Fruit fly (Drosophila melanogaster): Measurements from ENCODE around the gene CG7330.

DNA sequence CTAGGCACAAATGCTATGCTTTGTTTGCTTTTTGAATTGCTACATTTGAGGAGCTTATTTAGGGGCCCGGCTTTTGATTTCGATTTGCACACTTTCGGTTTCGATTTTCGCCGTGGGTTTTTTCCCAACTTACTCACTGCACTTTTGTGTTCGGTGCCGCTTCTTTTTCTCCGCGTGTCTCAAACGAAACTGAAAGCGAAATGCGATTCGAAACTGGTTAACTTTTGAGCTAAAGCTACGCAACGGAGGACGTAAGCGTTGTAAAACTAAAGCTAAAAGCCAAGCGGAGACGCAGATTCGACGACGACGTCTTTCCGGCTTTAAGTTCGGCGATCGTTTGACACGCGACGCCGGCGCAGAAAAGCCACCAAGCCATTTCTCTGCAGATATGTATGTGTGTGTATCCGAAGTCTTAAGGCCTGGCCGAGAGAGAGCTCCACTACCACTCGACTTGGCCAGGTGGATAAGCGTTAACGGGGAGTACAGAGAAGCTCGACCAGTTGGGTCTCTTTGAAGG, 13.5 kb downstream of the CG7330 start, which contains the start of gene CG13699:
- TF ChIP-seq Mad (GFP tag; optimal IDR thresholded peaks at IDR 0.05) (no peak), CG8359 (GFP tag; optimal IDR thresholded peaks at IDR 0.05; ENCODE audit: borderline replicate concordance) (no peak), CG16779 (GFP tag; IDR thresholded peaks at IDR 0.05) (no peak), sob (GFP tag; IDR thresholded peaks at IDR 0.05) (no peak), h (optimal IDR thresholded peaks at IDR 0.05) (no peak), lmd (GFP tag; IDR thresholded peaks at IDR 0.05) (no peak), sim (GFP tag; IDR thresholded peaks at IDR 0.05) (no peak), pho (GFP tag; optimal IDR thresholded peaks at IDR 0.05) (no peak), YL-1 (GFP tag; optimal IDR thresholded peaks at IDR 0.05) (no peak), CG11695 (GFP tag; IDR thresholded peaks at IDR 0.05) (no peak), CG15479 (GFP tag; optimal IDR thresholded peaks at IDR 0.05) (no peak), trh (GFP tag; optimal IDR thresholded peaks at IDR 0.05) (no peak)

All from whole organism, embryonic.